Worm (Caenorhabditis elegans) whole organism, early embryonic: Measurements from ENCODE around the gene hpr-17.

Experiments used
- ama-1 ChIP-seq: fragments of 150-350 bp; optimal IDR thresholded peaks from 2 replicates; lab custom pipeline; 2014
- flt-1 ChIP-seq: fragments of 200-800 bp; sonication (Bioruptor generic); IDR thresholded peaks from 2 replicates; pipeline ENCODE4 v1.3.6; 2022; ENCODE audit warnings: missing genetic modification characterization, missing compliant biosample characterization
- pes-1 ChIP-seq: fragments of 200-800 bp; sonication (Bioruptor generic); IDR thresholded peaks from 2 replicates; pipeline ENCODE4 v1.3.6; 2022; ENCODE audit warnings: missing genetic modification reagents, missing genetic modification characterization, missing compliant biosample characterization
- tbx-37 ChIP-seq: fragments of 200-800 bp; sonication (Bioruptor generic); conservative IDR thresholded peaks from 2 replicates; pipeline ENCODE4 v1.3.6; 2022; ENCODE audit warnings: missing genetic modification reagents, missing genetic modification characterization, missing compliant biosample characterization

- no peak for TF ChIP-seq ama-1 (lab: Kevin White, UChicago)
- no peak for TF ChIP-seq tbx-37 (GFP tag; lab: Robert Waterston, UW)
- TF ChIP-seq flt-1 (GFP tag; lab: Robert Waterston, UW), result no peak
- no peak for TF ChIP-seq pes-1 (GFP tag; lab: Robert Waterston, UW)
Observed at ce11 chrII:13116710-13117109, 40.1 kb downstream of the hpr-17 start, which contains the start of gene rict-1.
